Worm (Caenorhabditis elegans) whole organism, young adult: ENCODE measurements around the gene sqv-3.
A peak's percentile ranks its signal among the peaks of the same experiment; 100 is the strongest.

Experiments
- B0019.2 ChIP-seq: fragments of 200-800 bp; sonication (Bioruptor generic); conservative IDR thresholded peaks from 2 replicates; pipeline ENCODE4 v1.3.6; 2022; ENCODE audit warnings: missing genetic modification reagents, missing genetic modification characterization, missing compliant biosample characterization
- B0035.1 ChIP-seq: sonication (generic microtip); optimal IDR thresholded peaks from 2 replicates; lab custom pipeline; 2016; ENCODE audit warnings: missing genetic modification characterization, mild to moderate bottlenecking, missing compliant biosample characterization, missing genotype, missing genetic modification reagents
- D2030.7 ChIP-seq: fragments of 200-800 bp; sonication (Bioruptor generic); IDR thresholded peaks from 2 replicates; pipeline ENCODE4 v1.3.6; 2022; ENCODE audit warnings: missing genetic modification reagents, missing genetic modification characterization, missing compliant biosample characterization
- F22D6.2 ChIP-seq: sonication (generic microtip); optimal IDR thresholded peaks from 2 replicates; lab custom pipeline; 2016; ENCODE audit warnings: mild to moderate bottlenecking, missing genetic modification characterization, missing compliant biosample characterization
- F57A8.1 ChIP-seq: fragments of 200-800 bp; sonication (Bioruptor generic); optimal IDR thresholded peaks from 2 replicates; lab custom pipeline; 2018; ENCODE audit warnings: mild to moderate bottlenecking, missing genetic modification characterization, moderate library complexity, missing compliant biosample characterization
- K11D2.4 ChIP-seq: fragments of 200-800 bp; sonication (Bioruptor generic); IDR thresholded peaks from 2 replicates; pipeline ENCODE4 v1.3.6; 2022; ENCODE audit warnings: missing genetic modification reagents, missing genetic modification characterization, missing compliant biosample characterization
- Y53F4B.3 ChIP-seq: fragments of 200-800 bp; sonication (Bioruptor generic); IDR thresholded peaks from 2 replicates; pipeline ENCODE4 v1.3.6; 2022; ENCODE audit warnings: missing genetic modification reagents, missing genetic modification characterization, missing compliant biosample characterization
- Y95B8A.8 ChIP-seq: fragments of 200-800 bp; sonication (Bioruptor generic); IDR thresholded peaks from 2 replicates; pipeline ENCODE4 v1.3.6; 2022; ENCODE audit warnings: missing genetic modification reagents, missing genetic modification characterization, missing compliant biosample characterization
- ama-1 ChIP-seq, 3 experiments: fragments of 150-350 bp in 1 of 3; sonication (generic microtip) in 2 of 3; optimal IDR thresholded peaks; 2 replicates each; lab custom pipeline; 2014 to 2018; ENCODE audit warnings: missing biosample characterization in 2 of 3, missing genetic modification characterization in 2 of 3, missing genetic modification reagents in 2 of 3
- atf-7 ChIP-seq: sonication (generic microtip); optimal IDR thresholded peaks from 2 replicates; lab custom pipeline; 2017; ENCODE audit warnings: mild to moderate bottlenecking, missing genetic modification characterization, missing compliant biosample characterization
- athp-1 ChIP-seq: sonication (generic microtip); optimal IDR thresholded peaks from 2 replicates; lab custom pipeline; 2017; ENCODE audit warnings: mild to moderate bottlenecking, missing genetic modification characterization, missing compliant biosample characterization
- ccch-3 ChIP-seq: fragments of 200-800 bp; sonication (Bioruptor generic); optimal IDR thresholded peaks from 2 replicates; lab custom pipeline; 2018; ENCODE audit warnings: mild to moderate bottlenecking, missing genetic modification characterization, missing compliant biosample characterization
- cebp-1 ChIP-seq, 2 experiments: fragments of 200-800 bp in 1 of 2; sonication (Bioruptor generic) in 1 of 2; sonication (generic microtip) in 1 of 2; IDR thresholded peaks in 1 of 2; optimal IDR thresholded peaks in 1 of 2; 2 replicates each; pipeline versions ENCODE4 v1.3.6 to Lab custom; 2017 to 2022; ENCODE audit warnings: missing compliant biosample characterization in 2 of 2, missing genetic modification characterization in 2 of 2, mild to moderate bottlenecking in 1 of 2, missing genetic modification reagents in 1 of 2, moderate library complexity in 1 of 2
- ceh-100 ChIP-seq: fragments of 200-800 bp; sonication (Bioruptor generic); IDR thresholded peaks from 2 replicates; pipeline ENCODE4 v1.3.6; 2022; ENCODE audit warnings: missing genetic modification reagents, missing genetic modification characterization, missing compliant biosample characterization
- ceh-40 ChIP-seq: fragments of 200-800 bp; sonication (Bioruptor generic); IDR thresholded peaks from 2 replicates; pipeline ENCODE4 v1.3.6; 2022; ENCODE audit warnings: missing genetic modification characterization, missing compliant biosample characterization
- ceh-58 ChIP-seq: fragments of 200-800 bp; sonication (Bioruptor generic); IDR thresholded peaks from 2 replicates; pipeline ENCODE4 v1.3.6; 2022; ENCODE audit warnings: missing genetic modification characterization, missing compliant biosample characterization
- chd-7 ChIP-seq: sonication (generic microtip); optimal IDR thresholded peaks from 2 replicates; lab custom pipeline; 2016; ENCODE audit warnings: mild to moderate bottlenecking, missing genetic modification characterization, moderate library complexity, missing compliant biosample characterization
- dox-1 ChIP-seq: fragments of 200-800 bp; sonication (Bioruptor generic); IDR thresholded peaks from 2 replicates; pipeline ENCODE4 v1.3.6; 2022; ENCODE audit warnings: missing genetic modification reagents, missing genetic modification characterization, missing compliant biosample characterization
- dpl-1 ChIP-seq: fragments of 150-350 bp; optimal IDR thresholded peaks from 2 replicates; lab custom pipeline; 2014; ENCODE audit warnings: missing biosample characterization, missing genetic modification reagents, missing genetic modification characterization
- efl-1 ChIP-seq: fragments of 150-350 bp; optimal IDR thresholded peaks from 2 replicates; lab custom pipeline; 2014; ENCODE audit warnings: missing biosample characterization, missing genetic modification reagents, missing genetic modification characterization
- egl-18 ChIP-seq: fragments of 200-800 bp; sonication (Bioruptor generic); IDR thresholded peaks from 2 replicates; pipeline ENCODE4 v1.3.6; 2022; ENCODE audit warnings: missing genetic modification reagents, missing genetic modification characterization, missing compliant biosample characterization
- egl-44 ChIP-seq: fragments of 200-800 bp; sonication (Bioruptor generic); IDR thresholded peaks from 2 replicates; pipeline ENCODE4 v1.3.6; 2022; ENCODE audit warnings: missing genetic modification reagents, missing genetic modification characterization, missing compliant biosample characterization
- egrh-3 ChIP-seq: fragments of 200-800 bp; sonication (Bioruptor generic); IDR thresholded peaks from 2 replicates; pipeline ENCODE4 v1.3.6; 2022; ENCODE audit warnings: missing genetic modification reagents, missing genetic modification characterization, missing compliant biosample characterization
- hlh-12 ChIP-seq: sonication (generic microtip); optimal IDR thresholded peaks from 2 replicates; lab custom pipeline; 2016; ENCODE audit warnings: missing genetic modification characterization, missing compliant biosample characterization
- hmg-1.2 ChIP-seq: fragments of 200-800 bp; sonication (Bioruptor generic); IDR thresholded peaks from 2 replicates; pipeline ENCODE4 v1.3.6; 2022; ENCODE audit warnings: missing genetic modification reagents, missing genetic modification characterization, missing compliant biosample characterization
- hmg-20 ChIP-seq: fragments of 200-800 bp; sonication (Bioruptor generic); IDR thresholded peaks from 2 replicates; pipeline ENCODE4 v1.3.6; 2022; ENCODE audit warnings: missing genetic modification reagents, missing genetic modification characterization, missing compliant biosample characterization
- let-526 ChIP-seq: fragments of 200-800 bp; sonication (Bioruptor generic); IDR thresholded peaks from 2 replicates; pipeline ENCODE4 v1.3.6; 2022; ENCODE audit warnings: missing genetic modification reagents, missing genetic modification characterization, missing compliant biosample characterization
- let-607 ChIP-seq, 2 experiments: fragments of 200-800 bp in 1 of 2; sonication (Bioruptor generic) in 1 of 2; sonication (generic microtip) in 1 of 2; optimal IDR thresholded peaks; 2 replicates each; lab custom pipeline; 2016 to 2018; ENCODE audit warnings: mild to moderate bottlenecking in 2 of 2, missing compliant biosample characterization in 2 of 2, missing genetic modification characterization in 2 of 2, moderate library complexity in 2 of 2, missing genotype in 1 of 2
- lin-54 ChIP-seq: fragments of 200-800 bp; sonication (Bioruptor generic); optimal IDR thresholded peaks from 2 replicates; lab custom pipeline; 2018; ENCODE audit warnings: mild to moderate bottlenecking, missing genetic modification characterization, missing compliant biosample characterization
- lir-1 ChIP-seq: fragments of 200-800 bp; sonication (Bioruptor generic); conservative IDR thresholded peaks from 2 replicates; pipeline ENCODE4 v1.3.6; 2022; ENCODE audit warnings: missing genetic modification reagents, missing genetic modification characterization, missing compliant biosample characterization
- madf-8 ChIP-seq: fragments of 200-800 bp; sonication (Bioruptor generic); conservative IDR thresholded peaks from 2 replicates; pipeline ENCODE4 v1.3.6; 2022; ENCODE audit warnings: missing genetic modification reagents, missing genetic modification characterization, missing compliant biosample characterization
- mes-4 ChIP-seq: sonication (generic microtip); optimal IDR thresholded peaks from 2 replicates; lab custom pipeline; 2016; ENCODE audit warnings: missing genotype, missing genetic modification characterization, missing compliant biosample characterization
- nfyb-1 ChIP-seq: fragments of 200-800 bp; sonication (Bioruptor generic); IDR thresholded peaks from 2 replicates; pipeline ENCODE4 v1.3.6; 2022; ENCODE audit warnings: missing genetic modification reagents, missing genetic modification characterization, missing compliant biosample characterization
- pbrm-1 ChIP-seq: fragments of 200-800 bp; sonication (Bioruptor generic); IDR thresholded peaks from 2 replicates; pipeline ENCODE4 v1.3.6; 2022; ENCODE audit warnings: missing genetic modification reagents, missing genetic modification characterization, missing compliant biosample characterization
- snpc-1.1 ChIP-seq: sonication (generic microtip); optimal IDR thresholded peaks from 2 replicates; lab custom pipeline; 2017; ENCODE audit warnings: missing genetic modification characterization, mild to moderate bottlenecking, missing compliant biosample characterization, antibody characterized with exemption, moderate library complexity, missing genotype, missing genetic modification reagents; ENCODE audit not compliant: insufficient read depth
- snpc-1.3 ChIP-seq: sonication (generic microtip); optimal IDR thresholded peaks from 2 replicates; lab custom pipeline; 2017; ENCODE audit warnings: missing genetic modification characterization, mild to moderate bottlenecking, missing compliant biosample characterization, antibody characterized with exemption, moderate library complexity, missing genotype, missing genetic modification reagents; ENCODE audit not compliant: insufficient read depth
- sptf-2 ChIP-seq: fragments of 200-800 bp; sonication (Bioruptor generic); optimal IDR thresholded peaks from 2 replicates; lab custom pipeline; 2018; ENCODE audit warnings: mild to moderate bottlenecking, missing genetic modification characterization, missing compliant biosample characterization
- tbp1 ChIP-seq: fragments of 200-800 bp; sonication (Bioruptor generic); optimal IDR thresholded peaks from 2 replicates; lab custom pipeline; 2018; ENCODE audit warnings: mild to moderate bottlenecking, missing genetic modification characterization, missing compliant biosample characterization
- tlf-1 ChIP-seq: fragments of 200-800 bp; sonication (Bioruptor generic); optimal IDR thresholded peaks from 2 replicates; lab custom pipeline; 2018; ENCODE audit warnings: mild to moderate bottlenecking, missing genetic modification characterization, missing compliant biosample characterization
- unc-130 ChIP-seq: sonication (generic microtip); optimal IDR thresholded peaks from 2 replicates; lab custom pipeline; 2016; ENCODE audit warnings: missing genetic modification reagents, missing genetic modification characterization, missing compliant biosample characterization
- ztf-3 ChIP-seq: fragments of 200-800 bp; sonication (Bioruptor generic); optimal IDR thresholded peaks from 2 replicates; lab custom pipeline; 2018; ENCODE audit warnings: mild to moderate bottlenecking, missing genetic modification characterization, missing compliant biosample characterization

sqv-3 gene

ce11 chrIII:9765465-9765900 is 14.7 kb downstream of the sqv-3 start (continued):
- peak; percentile 71 for TF ChIP-seq F57A8.1 (GFP tag; lab: Kevin White, UChicago)
- TF ChIP-seq sptf-2 (GFP tag; lab: Kevin White, UChicago), result peak; percentile 17
- peak; percentile 97 for TF ChIP-seq atf-7 (tag; lab: Kevin White, UChicago)
- TF ChIP-seq ccch-3 (GFP tag; lab: Kevin White, UChicago), result peak; percentile 59
- TF ChIP-seq mes-4 (tag; lab: Kevin White, UChicago), result no peak
- TF ChIP-seq chd-7 (tag; lab: Kevin White, UChicago), result peak; percentile 99
- TF ChIP-seq let-526 (GFP tag; lab: Robert Waterston, UW), result peak; percentile 98
- peak; percentile 98 for TF ChIP-seq K11D2.4
- TF ChIP-seq nfyb-1 (GFP tag; lab: Robert Waterston, UW), result peak; percentile 99
- peak; percentile 97 for TF ChIP-seq pbrm-1 (GFP tag; lab: Robert Waterston, UW)
- peak; percentile 19 for TF ChIP-seq dpl-1 (GFP tag; lab: Kevin White, UChicago)
- peak; percentile 96 for TF ChIP-seq egl-44
- peak; percentile 93 for TF ChIP-seq egl-18
- peak; percentile 93 for TF ChIP-seq athp-1 (tag; lab: Kevin White, UChicago)
- TF ChIP-seq hmg-1.2 (GFP tag; lab: Robert Waterston, UW), result peak; percentile 95
- TF ChIP-seq B0035.1 (tag; lab: Kevin White, UChicago), result peak; percentile 90
- peak; percentile 84 for TF ChIP-seq ceh-100 (GFP tag; lab: Robert Waterston, UW)
- peak; percentile 96 for TF ChIP-seq Y95B8A.8 (GFP tag; lab: Robert Waterston, UW)
- TF ChIP-seq let-607 (tag; optimal IDR thresholded peaks at IDR 0.05; lab: Kevin White, UChicago), result peak; percentile 91 to 94
- TF ChIP-seq D2030.7 (GFP tag; lab: Robert Waterston, UW), result 0 out of 2 replicates have a peak, but pooled peaks have one; percentile 16
- TF ChIP-seq ceh-40, result peak; percentile 79
- no peak for TF ChIP-seq hlh-12 (tag; lab: Kevin White, UChicago)
- TF ChIP-seq efl-1 (GFP tag; lab: Kevin White, UChicago), result no peak
- TF ChIP-seq lin-54 (GFP tag; lab: Kevin White, UChicago), result peak; percentile 95
- no peak for TF ChIP-seq snpc-1.1 (tag; lab: Kevin White, UChicago)
- TF ChIP-seq tbp1 (GFP tag; lab: Kevin White, UChicago), result peak; percentile 75
- peak; percentile 97 for TF ChIP-seq tlf-1 (GFP tag; lab: Kevin White, UChicago)
- TF ChIP-seq F22D6.2 (tag; lab: Kevin White, UChicago), result peak; percentile 89
- TF ChIP-seq ama-1 (optimal IDR thresholded peaks at IDR 0.05; lab: Kevin White, UChicago), result peak; percentile 90
- peak in 1 of 2 experiments; percentile 78 for TF ChIP-seq ama-1 (GFP tag; optimal IDR thresholded peaks at IDR 0.05; lab: Kevin White, UChicago)
- peak; percentile 21 for TF ChIP-seq snpc-1.3 (tag; lab: Kevin White, UChicago)
- TF ChIP-seq B0019.2 (GFP tag; lab: Robert Waterston, UW), result peak; percentile 75
- TF ChIP-seq ceh-58 (GFP tag; lab: Robert Waterston, UW), result no peak
- TF ChIP-seq madf-8 (GFP tag; lab: Robert Waterston, UW), result no peak
- TF ChIP-seq cebp-1 (GFP tag; IDR thresholded peaks at IDR 0.05; lab: Robert Waterston, UW), result peak; percentile 84
- TF ChIP-seq cebp-1 (tag; optimal IDR thresholded peaks at IDR 0.05; lab: Kevin White, UChicago), result peak; percentile 97
- TF ChIP-seq Y53F4B.3 (GFP tag; lab: Robert Waterston, UW), result no peak
- TF ChIP-seq ztf-3, result peak; percentile 97
- peak; percentile 97 for TF ChIP-seq dox-1 (GFP tag; lab: Robert Waterston, UW)
- TF ChIP-seq lir-1, result peak; percentile 92
- peak; percentile 54 for TF ChIP-seq egrh-3 (GFP tag; lab: Robert Waterston, UW)
- TF ChIP-seq unc-130 (GFP tag; lab: Kevin White, UChicago), result peak; percentile 3
- peak; percentile 87 for TF ChIP-seq hmg-20 (GFP tag; lab: Robert Waterston, UW)
